Worm (Caenorhabditis elegans) whole organism, L4/young adult: Measurements from ENCODE around the gene fut-5.

Experiments used
- W03F9.2 ChIP-seq: fragments of 150-350 bp; optimal IDR thresholded peaks from 2 replicates; lab custom pipeline; 2014; ENCODE audit warnings: missing biosample characterization, missing genetic modification characterization
- dao-5 ChIP-seq: sonication (generic microtip); optimal IDR thresholded peaks from 2 replicates; lab custom pipeline; 2016; ENCODE audit warnings: missing genotype, missing genetic modification characterization, moderate library complexity, missing compliant biosample characterization
- him-1 ChIP-seq: sonication (generic microtip); optimal IDR thresholded peaks from 2 replicates; lab custom pipeline; 2016; ENCODE audit warnings: missing genotype, missing genetic modification reagents, missing genetic modification characterization, missing compliant biosample characterization

The fut-5 gene

DNA sequence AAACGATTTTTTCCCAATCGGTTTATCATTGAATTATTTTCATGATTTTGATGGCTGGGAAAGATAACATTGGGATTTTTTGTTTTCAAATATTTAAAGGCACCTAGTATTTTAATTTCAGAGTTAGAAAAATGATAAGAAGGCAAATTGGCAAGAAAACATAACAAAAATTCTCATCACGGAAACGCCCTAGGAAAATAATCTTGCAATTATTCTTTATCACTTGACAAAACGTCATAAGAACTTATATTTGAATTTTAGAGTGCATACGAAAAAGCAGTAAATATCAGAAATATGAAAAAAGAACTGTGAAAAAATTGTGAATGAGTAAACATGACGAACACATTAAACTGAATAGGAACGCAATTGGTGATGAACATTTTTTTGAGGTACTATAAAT, 10.1 kb downstream of the fut-5 start:
- TF ChIP-seq dao-5 (tag; lab: Kevin White, UChicago): no peak
- no peak for TF ChIP-seq W03F9.2 (tag; lab: Kevin White, UChicago)
- no peak for TF ChIP-seq him-1 (tag; lab: Kevin White, UChicago)

DNA sequence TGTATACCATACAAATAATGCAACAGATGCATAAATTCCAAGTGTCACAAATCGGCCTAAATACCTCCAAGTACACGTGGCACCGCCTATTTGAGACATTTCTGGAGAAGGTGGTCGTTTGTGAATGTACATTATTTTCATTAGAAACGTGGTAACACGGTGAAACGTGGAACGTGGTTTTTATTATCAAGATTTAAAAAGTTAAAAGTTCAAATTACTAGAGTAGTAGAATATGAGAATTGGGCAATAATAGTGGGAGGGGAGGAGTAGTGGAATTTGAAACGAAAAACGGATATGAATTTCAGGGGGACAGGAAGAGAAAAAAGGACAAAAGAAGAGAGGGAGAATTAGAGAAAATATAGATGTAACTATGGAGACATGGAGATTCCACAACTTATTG, 11.6 kb downstream of the fut-5 start, which contains the start of gene fut-6:
Gene fut-6 (minus strand): TSS at position 101 of the 400 bp plus-strand sequence.
- TF ChIP-seq dao-5 (tag; lab: Kevin White, UChicago): no peak
- TF ChIP-seq W03F9.2 (tag; lab: Kevin White, UChicago): no peak
- no peak for TF ChIP-seq him-1 (tag; lab: Kevin White, UChicago)

- no peak for TF ChIP-seq dao-5 (tag; lab: Kevin White, UChicago)
- TF ChIP-seq him-1 (tag; lab: Kevin White, UChicago): no peak
- no peak for TF ChIP-seq W03F9.2 (tag; lab: Kevin White, UChicago)
These were observed 17.4 kb downstream of the fut-5 start for ce11 chrII:4650072-4650471.

- no peak for TF ChIP-seq him-1 (tag; lab: Kevin White, UChicago)
- no peak for TF ChIP-seq W03F9.2 (tag; lab: Kevin White, UChicago)
- no peak for TF ChIP-seq dao-5 (tag; lab: Kevin White, UChicago)
These were observed 18.7 kb downstream of the fut-5 start, which contains the start of gene lgc-27 for ce11 chrII:4648785-4649184. TSS of gene lgc-27 (plus strand) at chrII:4649085.

DNA sequence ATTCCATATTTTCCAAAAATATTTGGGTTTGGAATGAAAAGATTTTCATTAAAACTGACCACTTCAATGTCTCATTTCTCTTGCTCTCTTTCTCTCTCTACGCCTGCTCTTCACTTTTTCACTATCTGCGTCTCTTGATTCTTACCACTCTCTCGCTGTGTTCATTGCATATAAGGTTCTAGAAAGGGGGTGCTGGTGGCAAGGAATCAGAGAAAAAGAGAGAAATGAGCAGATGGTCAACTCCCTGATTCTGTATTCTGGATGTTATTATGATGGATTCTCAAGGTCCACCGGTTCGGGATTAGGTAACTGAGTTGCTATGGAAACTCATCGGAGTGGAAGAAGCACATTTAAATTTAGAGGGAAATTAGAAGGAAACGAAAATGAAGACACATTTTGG, 26.7 kb downstream of the fut-5 start:
- TF ChIP-seq dao-5 (tag; lab: Kevin White, UChicago) (no peak), him-1 (tag; lab: Kevin White, UChicago) (no peak), W03F9.2 (tag; lab: Kevin White, UChicago) (no peak)

ce11 chrII:4638891-4639290, 28.6 kb downstream of the fut-5 start:
- no peak for TF ChIP-seq him-1 (tag; lab: Kevin White, UChicago)
- TF ChIP-seq dao-5 (tag; lab: Kevin White, UChicago): no peak
- no peak for TF ChIP-seq W03F9.2 (tag; lab: Kevin White, UChicago)

ce11 chrII:4638241-4638640, 29.2 kb downstream of the fut-5 start, which contains the start of gene che-10:
TSS of gene che-10 (minus strand) at chrII:4638341.
- no peak for TF ChIP-seq dao-5 (tag; lab: Kevin White, UChicago)
- no peak for TF ChIP-seq him-1 (tag; lab: Kevin White, UChicago)
- no peak for TF ChIP-seq W03F9.2 (tag; lab: Kevin White, UChicago)

ce11 chrII:4631479-4631878, 36.0 kb downstream of the fut-5 start:
- TF ChIP-seq dao-5 (tag; lab: Kevin White, UChicago) (no peak), him-1 (tag; lab: Kevin White, UChicago) (no peak), W03F9.2 (tag; lab: Kevin White, UChicago) (no peak)

DNA sequence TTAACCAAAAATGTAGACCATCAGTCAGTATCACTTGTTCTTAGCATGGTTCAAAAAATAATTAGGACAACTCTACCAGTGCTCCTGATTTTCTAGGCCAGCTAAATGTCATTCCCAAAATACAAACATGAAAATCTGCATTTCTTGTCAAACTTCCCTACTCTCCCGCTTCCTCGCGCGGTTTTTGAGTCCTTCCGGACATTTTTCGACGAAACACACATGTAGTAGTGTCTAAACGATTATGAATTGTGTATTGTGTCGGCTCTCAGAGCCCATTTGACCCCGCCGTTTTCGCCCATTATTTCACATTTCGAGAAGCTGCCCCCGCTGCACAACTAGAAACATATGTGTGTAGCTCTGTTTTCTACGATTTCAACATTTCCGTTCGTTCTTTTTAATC, 40.9 kb downstream of the fut-5 start, which contains the start of gene F35D11.1:
Gene F35D11.1 (plus strand): TSS at position 301 of the 400 bp plus-strand sequence.
- TF ChIP-seq W03F9.2 (tag; lab: Kevin White, UChicago): no peak

- TF ChIP-seq W03F9.2 (tag; lab: Kevin White, UChicago) (no peak), dao-5 (tag; lab: Kevin White, UChicago) (no peak), him-1 (tag; lab: Kevin White, UChicago) (no peak)
These were observed 45.8 kb downstream of the fut-5 start, which contains the start of gene clec-139 for ce11 chrII:4621650-4622049. TSS of gene clec-139 (minus strand) at chrII:4621750.

ce11 chrII:4619700-4620099, 47.8 kb downstream of the fut-5 start, which contains the start of gene clec-138:
TSS of gene clec-138 (minus strand) at chrII:4619800.
- TF ChIP-seq W03F9.2 (tag; lab: Kevin White, UChicago) (no peak), him-1 (tag; lab: Kevin White, UChicago) (no peak), dao-5 (tag; lab: Kevin White, UChicago) (no peak)

DNA sequence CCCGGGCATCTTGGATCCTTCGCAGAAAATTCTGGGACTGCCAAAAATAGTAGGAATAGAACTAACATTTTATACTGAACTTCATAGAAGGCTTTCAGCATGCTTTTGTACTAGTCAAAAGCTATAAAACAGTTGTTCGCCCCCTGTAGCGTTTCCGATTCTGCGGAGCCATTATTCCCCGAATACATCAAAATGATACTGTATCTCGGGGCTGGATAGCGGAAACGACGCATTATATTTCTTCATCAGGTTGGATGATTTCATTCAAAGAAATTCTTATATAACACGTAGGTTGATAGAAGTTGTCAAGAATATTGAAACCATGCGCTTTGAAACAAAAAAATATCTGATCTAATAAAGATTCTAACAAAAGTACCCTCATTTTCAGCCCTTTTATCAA, 49.5 kb downstream of the fut-5 start, which contains the start of gene clec-137:
Gene clec-137 (minus strand): TSS at position 101 of the 400 bp plus-strand sequence.
- TF ChIP-seq him-1 (tag; lab: Kevin White, UChicago) (no peak), dao-5 (tag; lab: Kevin White, UChicago) (no peak), W03F9.2 (tag; lab: Kevin White, UChicago) (no peak)

DNA sequence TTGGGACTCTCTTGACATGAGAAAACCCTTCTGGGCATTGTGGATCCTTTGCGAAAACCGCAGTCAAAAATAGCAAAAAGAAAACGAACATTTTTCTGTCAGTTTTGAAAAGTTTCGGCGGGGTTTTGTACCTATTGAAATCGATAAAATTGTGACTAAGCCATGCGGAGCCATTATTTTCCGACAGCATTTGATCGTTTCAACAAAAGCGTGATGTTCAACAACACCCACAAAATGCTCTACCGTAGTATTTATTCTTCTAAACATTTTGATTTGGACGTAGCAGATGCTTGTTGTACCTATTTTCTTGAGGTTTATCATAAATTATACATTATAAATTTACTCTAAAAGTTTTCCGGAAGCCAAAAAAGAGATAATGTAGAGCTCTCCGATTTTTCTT, 51.0 kb downstream of the fut-5 start, which contains the start of gene clec-136:
Gene clec-136 (minus strand): TSS at position 101 of the 400 bp plus-strand sequence.
- TF ChIP-seq W03F9.2 (tag; lab: Kevin White, UChicago) (no peak), dao-5 (tag; lab: Kevin White, UChicago) (no peak), him-1 (tag; lab: Kevin White, UChicago) (no peak)
